Worm (Caenorhabditis elegans): Measurements from ENCODE around the gene srh-5.

- TF ChIP-seq lin-15B (tag; optimal IDR thresholded peaks at IDR 0.05), result no peak
- TF ChIP-seq Y75B8A.6 (GFP tag; IDR thresholded peaks at IDR 0.05), result no peak
- no peak for TF ChIP-seq nhr-11 (tag; optimal IDR thresholded peaks at IDR 0.05)
- TF ChIP-seq egl-43 (GFP tag; IDR thresholded peaks at IDR 0.05), result no peak
- no peak for TF ChIP-seq gei-8 (GFP tag; optimal IDR thresholded peaks at IDR 0.05)
- no peak for TF ChIP-seq lin-39 (tag; optimal IDR thresholded peaks at IDR 0.05)
- no peak for TF ChIP-seq nhr-25 (tag; optimal IDR thresholded peaks at IDR 0.05; ENCODE audit: borderline replicate concordance, insufficient read depth)
- TF ChIP-seq F44E2.7 (GFP tag; IDR thresholded peaks at IDR 0.05), result no peak
- no peak for TF ChIP-seq pha-4 (GFP tag; IDR thresholded peaks at IDR 0.05)
- TF ChIP-seq pha-4 (tag; optimal IDR thresholded peaks at IDR 0.05), result no peak
- no peak for TF ChIP-seq skn-1 (tag; optimal IDR thresholded peaks at IDR 0.05)
- no peak for TF ChIP-seq unc-39 (tag; optimal IDR thresholded peaks at IDR 0.05)
- no peak for TF ChIP-seq madf-5 (GFP tag; IDR thresholded peaks at IDR 0.05)
- no peak for TF ChIP-seq zfp-2 (tag; optimal IDR thresholded peaks at IDR 0.05)
- TF ChIP-seq T20F7.1 (GFP tag; optimal IDR thresholded peaks at IDR 0.05), result no peak
Measured at ce11 chrV:1699228-1699795, 13.9 kb downstream of the srh-5 start.

Measured in whole organism, L4 larva.